Fruit fly (Drosophila melanogaster) whole organism, adult: ENCODE data around the gene dpp.

ENCODE experiments used
- CG11617 ChIP-seq: fragments of 200-800 bp; sonication (Bioruptor generic); optimal IDR thresholded peaks from 2 replicates; lab custom pipeline; 2017; ENCODE audit warnings: mild to moderate bottlenecking, missing biosample characterization, missing genetic modification reagents, missing genetic modification characterization
- CG12768 ChIP-seq: fragments of 200-800 bp; sonication (Bioruptor generic); optimal IDR thresholded peaks from 2 replicates; lab custom pipeline; 2017; ENCODE audit warnings: missing biosample characterization, missing genetic modification characterization, mild to moderate bottlenecking, moderate library complexity, missing genetic modification reagents
- CG14711 ChIP-seq: fragments of 200-800 bp; sonication (Bioruptor generic); optimal IDR thresholded peaks from 2 replicates; lab custom pipeline; 2018; ENCODE audit warnings: missing biosample characterization, mild to moderate bottlenecking, missing genetic modification characterization, moderate library complexity
- CG1620 ChIP-seq: fragments of 200-800 bp; sonication (Bioruptor generic); optimal IDR thresholded peaks from 2 replicates; lab custom pipeline; 2016; ENCODE audit warnings: missing biosample characterization, missing genetic modification characterization
- CG33017 ChIP-seq: fragments of 200-800 bp; sonication (Bioruptor generic); optimal IDR thresholded peaks from 2 replicates; lab custom pipeline; 2018; ENCODE audit warnings: missing biosample characterization, mild to moderate bottlenecking, missing genetic modification characterization, moderate library complexity
- CG5204 ChIP-seq: fragments of 200-800 bp; sonication (Bioruptor generic); optimal IDR thresholded peaks from 2 replicates; lab custom pipeline; 2016; ENCODE audit warnings: missing biosample characterization, missing genetic modification characterization
- CG7045 ChIP-seq: fragments of 200-800 bp; sonication (Bioruptor generic); optimal IDR thresholded peaks from 2 replicates; lab custom pipeline; 2017; ENCODE audit warnings: missing biosample characterization, mild to moderate bottlenecking, missing genetic modification characterization
- CG7101 ChIP-seq: fragments of 200-800 bp; sonication (Bioruptor generic); optimal IDR thresholded peaks from 2 replicates; lab custom pipeline; 2018; ENCODE audit warnings: missing biosample characterization, mild to moderate bottlenecking, missing genetic modification characterization, moderate library complexity
- Clk ChIP-seq: fragments of 200-800 bp; sonication (Bioruptor generic); optimal IDR thresholded peaks from 2 replicates; lab custom pipeline; 2017; ENCODE audit warnings: missing biosample characterization, missing genetic modification characterization
- Crg-1 ChIP-seq: fragments of 200-800 bp; sonication (Bioruptor generic); optimal IDR thresholded peaks from 2 replicates; lab custom pipeline; 2016; ENCODE audit warnings: missing biosample characterization, missing genetic modification characterization
- Hr96 ChIP-seq: fragments of 200-800 bp; sonication (Bioruptor generic); optimal IDR thresholded peaks from 2 replicates; lab custom pipeline; 2016; ENCODE audit warnings: missing biosample characterization, missing genetic modification characterization
- Mnt ChIP-seq: fragments of 200-800 bp; sonication (Bioruptor generic); optimal IDR thresholded peaks from 2 replicates; lab custom pipeline; 2016; ENCODE audit warnings: missing biosample characterization, mild to moderate bottlenecking, missing genetic modification characterization
- bab1 ChIP-seq: fragments of 200-800 bp; sonication (Bioruptor generic); optimal IDR thresholded peaks from 3 replicates; lab custom pipeline; 2019; ENCODE audit warnings: missing biosample characterization, mild to moderate bottlenecking, missing genetic modification characterization, moderate library complexity
- cic ChIP-seq: fragments of 200-800 bp; sonication (Bioruptor generic); optimal IDR thresholded peaks from 2 replicates; lab custom pipeline; 2017; ENCODE audit warnings: missing biosample characterization, mild to moderate bottlenecking, missing genetic modification characterization, moderate library complexity
- cnc ChIP-seq, 2 experiments: fragments of >200 bp; optimal IDR thresholded peaks; 2 replicates each; lab custom pipeline; 2017
- kay ChIP-seq: fragments of 200-800 bp; sonication (Bioruptor generic); peaks from one replicate; lab custom pipeline; 2016; ENCODE audit warnings: missing biosample characterization, missing genetic modification characterization, borderline replicate concordance
- ovo ChIP-seq: fragments of 200-800 bp; sonication (Bioruptor generic); optimal IDR thresholded peaks from 2 replicates; lab custom pipeline; 2016; ENCODE audit warnings: missing biosample characterization, missing genetic modification characterization
- pad ChIP-seq: fragments of 200-800 bp; sonication (Bioruptor generic); optimal IDR thresholded peaks from 3 replicates; lab custom pipeline; 2017; ENCODE audit warnings: missing biosample characterization, missing genetic modification characterization, mild to moderate bottlenecking, moderate library complexity, missing genetic modification reagents
- tj ChIP-seq: fragments of 200-800 bp; sonication (Bioruptor generic); optimal IDR thresholded peaks from 3 replicates; lab custom pipeline; 2017; ENCODE audit warnings: missing biosample characterization, mild to moderate bottlenecking, missing genetic modification characterization, moderate library complexity
- toe ChIP-seq: fragments of 200-800 bp; sonication (Bioruptor generic); optimal IDR thresholded peaks from 2 replicates; lab custom pipeline; 2016; ENCODE audit warnings: missing biosample characterization, missing genetic modification characterization

Gene dpp

dm6 chr2L:2434222-2434621 lies 6.0 kb downstream of the dpp start:
- TF ChIP-seq Mnt (no peak), Crg-1 (GFP tag; lab: Kevin White, UChicago) (no peak), CG5204 (GFP tag; lab: Kevin White, UChicago) (no peak), CG11617 (no peak), CG7045 (GFP tag; lab: Kevin White, UChicago) (no peak), CG7101 (tag; lab: Kevin White, UChicago) (no peak), CG1620 (GFP tag; lab: Kevin White, UChicago) (no peak), Clk (GFP tag; lab: Kevin White, UChicago) (no peak), CG14711 (tag; lab: Kevin White, UChicago) (no peak), CG12768 (no peak), Hr96 (GFP tag; lab: Kevin White, UChicago) (no peak), cnc (optimal IDR thresholded peaks at IDR 0.05; lab: Kevin White, UChicago) (no peak), kay (GFP tag; lab: Kevin White, UChicago) (no peak), ovo (GFP tag; lab: Kevin White, UChicago) (no peak)

dm6 chr2L:2436258-2436657 lies 8.1 kb downstream of the dpp start:
- TF ChIP-seq tj (GFP tag; lab: Kevin White, UChicago) (no peak), ovo (GFP tag; lab: Kevin White, UChicago) (no peak), kay (GFP tag; lab: Kevin White, UChicago) (no peak), CG1620 (GFP tag; lab: Kevin White, UChicago) (no peak), pad (GFP tag; lab: Kevin White, UChicago) (no peak), CG7101 (tag; lab: Kevin White, UChicago) (no peak), cnc (optimal IDR thresholded peaks at IDR 0.05; lab: Kevin White, UChicago) (no peak), CG33017 (tag; lab: Kevin White, UChicago) (no peak), cic (GFP tag; lab: Kevin White, UChicago) (no peak), Hr96 (GFP tag; lab: Kevin White, UChicago) (no peak), CG7045 (GFP tag; lab: Kevin White, UChicago) (no peak), Mnt (no peak), CG14711 (tag; lab: Kevin White, UChicago) (no peak), toe (GFP tag; lab: Kevin White, UChicago) (no peak)

dm6 chr2L:2438640-2439276 lies 10.6 kb downstream of the dpp start:
- TF ChIP-seq kay (GFP tag; lab: Kevin White, UChicago), result no peak
- no peak for TF ChIP-seq CG1620 (GFP tag; lab: Kevin White, UChicago)
- no peak for TF ChIP-seq cnc (optimal IDR thresholded peaks at IDR 0.05; lab: Kevin White, UChicago)
- no peak for TF ChIP-seq CG14711 (tag; lab: Kevin White, UChicago)
- TF ChIP-seq bab1, result no peak
- TF ChIP-seq CG33017 (tag; lab: Kevin White, UChicago), result no peak
- no peak for TF ChIP-seq toe (GFP tag; lab: Kevin White, UChicago)
- TF ChIP-seq tj (GFP tag; lab: Kevin White, UChicago), result no peak
- no peak for TF ChIP-seq CG5204 (GFP tag; lab: Kevin White, UChicago)
- no peak for TF ChIP-seq ovo (GFP tag; lab: Kevin White, UChicago)

- no peak for TF ChIP-seq tj (GFP tag; lab: Kevin White, UChicago)
- no peak for TF ChIP-seq ovo (GFP tag; lab: Kevin White, UChicago)
- TF ChIP-seq CG11617, result no peak
- no peak for TF ChIP-seq pad (GFP tag; lab: Kevin White, UChicago)
- no peak for TF ChIP-seq CG7101 (tag; lab: Kevin White, UChicago)
- TF ChIP-seq CG12768, result no peak
- no peak for TF ChIP-seq kay (GFP tag; lab: Kevin White, UChicago)
- no peak for TF ChIP-seq bab1
- TF ChIP-seq CG33017 (tag; lab: Kevin White, UChicago), result no peak
- TF ChIP-seq Mnt, result no peak
- no peak for TF ChIP-seq cnc (optimal IDR thresholded peaks at IDR 0.05; lab: Kevin White, UChicago)
- TF ChIP-seq toe (GFP tag; lab: Kevin White, UChicago), result no peak
- TF ChIP-seq cic (GFP tag; lab: Kevin White, UChicago), result no peak
- no peak for TF ChIP-seq CG14711 (tag; lab: Kevin White, UChicago)
- no peak for TF ChIP-seq Clk (GFP tag; lab: Kevin White, UChicago)
- no peak for TF ChIP-seq Hr96 (GFP tag; lab: Kevin White, UChicago)
- no peak for TF ChIP-seq CG1620 (GFP tag; lab: Kevin White, UChicago)
Observed at dm6 chr2L:2448514-2448913, 20.3 kb downstream of the dpp start.

DNA sequence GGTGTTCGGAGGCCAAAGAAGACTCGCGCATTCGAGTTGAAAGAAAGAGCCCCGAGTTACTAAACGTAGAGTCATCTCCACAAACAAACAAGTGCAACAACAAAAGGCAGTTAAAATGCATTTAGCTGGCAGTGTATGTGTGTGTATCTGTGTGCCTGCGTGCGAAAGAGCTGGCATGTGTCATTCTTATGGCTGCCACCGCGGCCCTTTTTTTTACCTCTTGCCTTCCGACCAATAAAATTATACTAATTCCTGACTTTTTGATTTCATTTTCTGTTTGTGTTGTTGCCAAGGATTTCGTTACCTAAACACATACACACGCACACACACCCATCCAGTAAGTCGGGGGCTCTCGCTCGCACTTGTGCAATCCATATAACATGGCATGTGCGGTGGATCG lies 21.5 kb downstream of the dpp start:
- TF ChIP-seq ovo (GFP tag; lab: Kevin White, UChicago), result no peak
- no peak for TF ChIP-seq Clk (GFP tag; lab: Kevin White, UChicago)
- TF ChIP-seq CG1620 (GFP tag; lab: Kevin White, UChicago), result no peak
- TF ChIP-seq pad (GFP tag; lab: Kevin White, UChicago), result no peak
- no peak for TF ChIP-seq Mnt
- no peak for TF ChIP-seq CG7045 (GFP tag; lab: Kevin White, UChicago)
- TF ChIP-seq CG33017 (tag; lab: Kevin White, UChicago), result no peak
- TF ChIP-seq tj (GFP tag; lab: Kevin White, UChicago), result no peak
- no peak for TF ChIP-seq CG7101 (tag; lab: Kevin White, UChicago)
- no peak for TF ChIP-seq toe (GFP tag; lab: Kevin White, UChicago)
- TF ChIP-seq CG11617, result no peak
